Worm (Caenorhabditis elegans) whole organism, L2 larva: ENCODE data around the gene nhr-70.

Source experiments
- C34F6.9 ChIP-seq: fragments of 150-350 bp; optimal IDR thresholded peaks from 2 replicates; lab custom pipeline; 2014; ENCODE audit warnings: missing biosample characterization, missing genetic modification characterization
- R02D3.7 ChIP-seq: fragments of 150-350 bp; optimal IDR thresholded peaks from 2 replicates; lab custom pipeline; 2014; ENCODE audit warnings: missing biosample characterization, missing genetic modification characterization
- Y55F3AM.14 ChIP-seq: fragments of 200-800 bp; sonication (Bioruptor generic); optimal IDR thresholded peaks from 2 replicates; lab custom pipeline; 2018; ENCODE audit warnings: mild to moderate bottlenecking, missing genetic modification characterization, missing compliant biosample characterization
- ZK546.5 ChIP-seq: sonication (generic microtip); optimal IDR thresholded peaks from 2 replicates; lab custom pipeline; 2017; ENCODE audit warnings: missing biosample characterization, missing genetic modification characterization
- aly-2 ChIP-seq: fragments of 150-350 bp; optimal IDR thresholded peaks from 2 replicates; lab custom pipeline; 2014; ENCODE audit warnings: missing biosample characterization, missing genetic modification characterization
- ama-1 ChIP-seq: fragments of 150-350 bp; optimal IDR thresholded peaks from 2 replicates; lab custom pipeline; 2018; ENCODE audit warnings: inconsistent platforms
- blmp-1 ChIP-seq: sonication (generic microtip); optimal IDR thresholded peaks from 2 replicates; lab custom pipeline; 2017; ENCODE audit warnings: missing genetic modification characterization, mild to moderate bottlenecking, missing compliant biosample characterization, antibody characterized with exemption, moderate library complexity; ENCODE audit not compliant: insufficient read depth
- dmd-4 ChIP-seq: sonication (generic microtip); optimal IDR thresholded peaks from 2 replicates; lab custom pipeline; 2017; ENCODE audit warnings: missing biosample characterization, missing genetic modification characterization
- elt-3 ChIP-seq: sonication (generic microtip); optimal IDR thresholded peaks from 2 replicates; lab custom pipeline; 2017; ENCODE audit warnings: missing biosample characterization, missing genetic modification characterization
- fos-1 ChIP-seq: fragments of 150-350 bp; optimal IDR thresholded peaks from 2 replicates; lab custom pipeline; 2014; ENCODE audit warnings: missing biosample characterization, missing genetic modification characterization
- lin-11 ChIP-seq: fragments of 150-350 bp; sonication (generic microtip); optimal IDR thresholded peaks from 2 replicates; lab custom pipeline; 2014; ENCODE audit warnings: missing biosample characterization, missing genetic modification characterization, inconsistent platforms, mixed read lengths
- lin-13 ChIP-seq: fragments of 150-350 bp; optimal IDR thresholded peaks from 2 replicates; lab custom pipeline; 2014; ENCODE audit warnings: missing biosample characterization, missing genetic modification reagents, missing genetic modification characterization
- lin-39 ChIP-seq: fragments of 150-350 bp; optimal IDR thresholded peaks from 2 replicates; lab custom pipeline; 2014; ENCODE audit warnings: missing biosample characterization, missing genetic modification reagents, missing genetic modification characterization
- lsy-2 ChIP-seq, 2 experiments: fragments of 150-350 bp in 1 of 2; sonication (generic microtip) in 1 of 2; optimal IDR thresholded peaks; 2 replicates each; lab custom pipeline; 2014 to 2017; ENCODE audit warnings: missing biosample characterization in 2 of 2, missing genetic modification characterization in 2 of 2
- mab-5 ChIP-seq: fragments of 150-350 bp; optimal IDR thresholded peaks from 2 replicates; lab custom pipeline; 2014; ENCODE audit warnings: missing biosample characterization, missing genetic modification characterization
- nhr-12 ChIP-seq: fragments of 150-350 bp; optimal IDR thresholded peaks from 2 replicates; lab custom pipeline; 2014; ENCODE audit warnings: missing biosample characterization, missing genetic modification characterization
- nhr-129 ChIP-seq: fragments of 150-350 bp; optimal IDR thresholded peaks from 2 replicates; lab custom pipeline; 2014; ENCODE audit warnings: missing biosample characterization, missing genetic modification characterization
- nhr-23 ChIP-seq: fragments of 150-350 bp; optimal IDR thresholded peaks from 2 replicates; lab custom pipeline; 2014; ENCODE audit warnings: missing biosample characterization, missing genetic modification reagents, missing genetic modification characterization
- nhr-237 ChIP-seq: fragments of 150-350 bp; optimal IDR thresholded peaks from 2 replicates; lab custom pipeline; 2014; ENCODE audit warnings: missing biosample characterization, missing genetic modification characterization
- nhr-77 ChIP-seq: fragments of 150-350 bp; optimal IDR thresholded peaks from 2 replicates; lab custom pipeline; 2014; ENCODE audit warnings: missing biosample characterization, missing genetic modification characterization
- peb-1 ChIP-seq: fragments of 150-350 bp; optimal IDR thresholded peaks from 2 replicates; lab custom pipeline; 2014; ENCODE audit warnings: missing biosample characterization, missing genetic modification characterization
- sem-4 ChIP-seq: fragments of 150-350 bp; optimal IDR thresholded peaks from 2 replicates; lab custom pipeline; 2014; ENCODE audit warnings: missing biosample characterization, missing genetic modification reagents, missing genetic modification characterization
- skn-1 ChIP-seq: sonication (generic microtip); optimal IDR thresholded peaks from 2 replicates; lab custom pipeline; 2017; ENCODE audit warnings: missing biosample characterization, missing genetic modification characterization
- sma-3 ChIP-seq: sonication (generic microtip); optimal IDR thresholded peaks from 2 replicates; lab custom pipeline; 2016; ENCODE audit warnings: missing genetic modification reagents, missing genetic modification characterization, missing compliant biosample characterization
- sma-9 ChIP-seq, 2 experiments: fragments of 150-350 bp in 1 of 2; sonication (generic microtip) in 1 of 2; optimal IDR thresholded peaks; 2 replicates each; lab custom pipeline; 2014 to 2016; ENCODE audit warnings: missing genetic modification characterization in 2 of 2, mild to moderate bottlenecking in 1 of 2, missing biosample characterization in 1 of 2, missing compliant biosample characterization in 1 of 2, missing genetic modification reagents in 1 of 2, moderate library complexity in 1 of 2
- unc-39 ChIP-seq: fragments of 150-350 bp; optimal IDR thresholded peaks from 2 replicates; lab custom pipeline; 2014; ENCODE audit warnings: missing biosample characterization, missing genetic modification characterization
- unc-55 ChIP-seq: fragments of 150-350 bp; sonication (generic microtip); optimal IDR thresholded peaks from 3 replicates; lab custom pipeline; 2014; ENCODE audit warnings: missing biosample characterization, missing genetic modification reagents, missing genetic modification characterization
- unc-62 ChIP-seq: fragments of 150-350 bp; optimal IDR thresholded peaks from 2 replicates; lab custom pipeline; 2014; ENCODE audit warnings: missing biosample characterization, missing genetic modification reagents, missing genetic modification characterization
- ztf-11 ChIP-seq: sonication (generic microtip); optimal IDR thresholded peaks from 2 replicates; lab custom pipeline; 2017; ENCODE audit warnings: missing biosample characterization, missing genetic modification characterization
- ztf-4 ChIP-seq: fragments of 150-350 bp; optimal IDR thresholded peaks from 2 replicates; lab custom pipeline; 2014; ENCODE audit warnings: missing biosample characterization, missing genetic modification characterization

The nhr-70 gene

DNA sequence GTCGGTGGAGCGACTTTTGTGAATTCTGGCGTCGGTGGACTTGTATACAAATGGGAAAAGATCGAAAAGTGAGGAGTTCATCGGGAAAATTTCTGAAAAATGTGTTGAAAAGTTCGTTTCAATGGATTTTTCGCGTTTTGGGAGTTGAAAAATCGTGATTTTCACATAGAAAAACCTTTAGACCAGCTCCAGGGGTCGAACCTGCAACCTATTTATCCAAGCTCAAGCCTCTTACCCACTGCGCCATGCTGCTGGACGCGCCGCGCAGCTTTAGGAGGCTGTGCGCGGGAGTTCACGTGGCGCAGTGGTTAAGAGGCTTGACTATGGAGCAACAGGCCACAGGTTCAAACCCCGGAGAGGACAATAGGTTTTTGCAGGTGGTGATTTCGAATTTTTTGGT is 6.1 kb downstream of the nhr-70 start, which contains the start of gene Y69H2.1:
Gene Y69H2.1 (minus strand): TSS at position 101 of the 400 bp plus-strand sequence.
- TF ChIP-seq nhr-23 (tag; lab: Kevin White, UChicago): no peak
- no peak for TF ChIP-seq sma-9 (GFP tag; optimal IDR thresholded peaks at IDR 0.05; lab: Kevin White, UChicago)
- TF ChIP-seq sma-9 (tag; optimal IDR thresholded peaks at IDR 0.05; lab: Kevin White, UChicago): no peak
- TF ChIP-seq nhr-77: no peak
- TF ChIP-seq lin-39 (tag; lab: Kevin White, UChicago): no peak
- no peak for TF ChIP-seq aly-2 (tag; lab: Kevin White, UChicago)
- no peak for TF ChIP-seq ztf-11 (tag; lab: Kevin White, UChicago)

DNA sequence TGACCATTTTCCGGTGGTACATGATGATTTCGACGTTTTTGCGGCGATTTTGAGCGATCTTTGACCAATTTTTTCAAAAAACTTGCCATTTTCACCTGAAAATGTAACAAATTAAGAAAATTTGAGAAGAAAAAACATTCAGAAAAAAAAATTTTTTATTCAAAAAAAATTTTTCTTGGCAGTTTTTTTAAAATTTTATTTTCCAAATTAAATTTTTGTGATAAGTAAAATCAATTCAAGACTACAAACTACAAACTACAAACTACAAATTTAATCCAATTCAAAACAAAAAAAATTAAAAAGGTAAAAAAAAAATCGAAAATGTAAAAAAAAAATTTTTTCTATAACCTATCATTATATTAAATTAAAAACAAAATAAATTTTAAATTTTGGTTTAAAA is 10.4 kb downstream of the nhr-70 start, which contains the start of gene Y69H2.15:
Gene Y69H2.15 (minus strand): TSS at position 101 of the 400 bp plus-strand sequence.
- TF ChIP-seq sem-4 (tag; lab: Kevin White, UChicago) (no peak), unc-39 (tag; lab: Kevin White, UChicago) (no peak), blmp-1 (no peak), R02D3.7 (no peak), ztf-11 (tag; lab: Kevin White, UChicago) (no peak), ama-1 (lab: Kevin White, UChicago) (no peak), nhr-129 (tag; lab: Kevin White, UChicago) (no peak), nhr-12 (no peak), dmd-4 (tag; lab: Kevin White, UChicago) (no peak), sma-3 (GFP tag; lab: Kevin White, UChicago) (no peak), skn-1 (no peak), peb-1 (tag; lab: Kevin White, UChicago) (no peak), aly-2 (tag; lab: Kevin White, UChicago) (no peak), lsy-2 (tag; optimal IDR thresholded peaks at IDR 0.05; lab: Kevin White, UChicago) (no peak)
- TF ChIP-seq, all 48 proteins: peak for 0

ce11 chrV:18627445-18627844 is 11.1 kb downstream of the nhr-70 start:
- peak; percentile 23 for TF ChIP-seq C34F6.9 (tag; lab: Kevin White, UChicago)
- no peak for TF ChIP-seq R02D3.7

- TF ChIP-seq unc-55 (GFP tag; lab: Kevin White, UChicago): no peak
- no peak for TF ChIP-seq elt-3
- no peak for TF ChIP-seq ZK546.5
These were observed 12.5 kb downstream of the nhr-70 start for ce11 chrV:18628907-18629306.

ce11 chrV:18631966-18632531 is 15.7 kb downstream of the nhr-70 start:
- no peak for TF ChIP-seq mab-5
- no peak for TF ChIP-seq unc-39 (tag; lab: Kevin White, UChicago)
- TF ChIP-seq ztf-11 (tag; lab: Kevin White, UChicago): no peak
- no peak for TF ChIP-seq sma-9 (GFP tag; optimal IDR thresholded peaks at IDR 0.05; lab: Kevin White, UChicago)
- TF ChIP-seq sma-9 (tag; optimal IDR thresholded peaks at IDR 0.05; lab: Kevin White, UChicago): no peak
- TF ChIP-seq lin-11 (tag; lab: Kevin White, UChicago): no peak
- no peak for TF ChIP-seq nhr-237 (tag; lab: Kevin White, UChicago)
- TF ChIP-seq ZK546.5: no peak
- no peak for TF ChIP-seq nhr-12
- no peak for TF ChIP-seq lin-13 (GFP tag; lab: Kevin White, UChicago)
- TF ChIP-seq lin-39 (tag; lab: Kevin White, UChicago): no peak
- TF ChIP-seq skn-1: no peak
- TF ChIP-seq unc-62 (GFP tag; lab: Kevin White, UChicago): no peak

DNA sequence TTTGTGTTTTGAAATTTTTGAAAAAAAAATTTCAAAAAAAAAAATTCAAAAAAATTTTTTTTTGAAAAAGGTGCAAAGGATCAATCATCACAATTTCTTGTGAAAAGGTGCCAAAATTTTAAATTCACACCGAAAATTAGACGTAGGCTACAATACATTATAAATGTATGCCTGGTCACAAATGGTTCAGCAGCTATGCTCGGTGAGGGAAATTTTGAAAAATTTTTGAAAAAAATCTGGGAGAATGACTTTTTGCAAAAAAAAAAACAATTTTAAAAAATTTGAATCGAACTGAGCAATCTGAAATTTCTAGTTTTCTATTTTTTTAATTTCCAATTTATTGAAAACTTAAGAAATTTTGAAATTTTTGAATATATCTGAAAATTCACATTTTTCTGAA is 19.9 kb downstream of the nhr-70 start, which contains the start of gene egas-3:
Gene egas-3 (minus strand): TSS at position 101 of the 400 bp plus-strand sequence.
- TF ChIP-seq nhr-237 (tag; lab: Kevin White, UChicago) (no peak), fos-1 (tag; lab: Kevin White, UChicago) (no peak), ztf-4 (tag; lab: Kevin White, UChicago) (no peak), sma-3 (GFP tag; lab: Kevin White, UChicago) (no peak), elt-3 (no peak), Y55F3AM.14 (GFP tag; lab: Kevin White, UChicago) (no peak), nhr-77 (no peak)
- TF ChIP-seq, all 48 proteins: peak for 0
